Worm (Caenorhabditis elegans) whole organism, young adult: ENCODE results near the gene wht-6.

Experiments
- C17E4.6 ChIP-seq: fragments of 200-800 bp; sonication (Bioruptor generic); IDR thresholded peaks from 2 replicates; pipeline ENCODE4 v1.3.6; 2022; ENCODE audit warnings: missing genetic modification reagents, missing genetic modification characterization, missing compliant biosample characterization
- F22D6.2 ChIP-seq: sonication (generic microtip); optimal IDR thresholded peaks from 2 replicates; lab custom pipeline; 2016; ENCODE audit warnings: mild to moderate bottlenecking, missing genetic modification characterization, missing compliant biosample characterization
- F37B4.10 ChIP-seq: fragments of 200-800 bp; sonication (Bioruptor generic); IDR thresholded peaks from 2 replicates; pipeline ENCODE4 v1.3.6; 2022; ENCODE audit warnings: missing genetic modification characterization, missing compliant biosample characterization
- F57C9.4 ChIP-seq: sonication (generic microtip); optimal IDR thresholded peaks from 2 replicates; lab custom pipeline; 2017; ENCODE audit warnings: mild to moderate bottlenecking, missing genetic modification characterization, missing compliant biosample characterization
- K11D2.4 ChIP-seq: fragments of 200-800 bp; sonication (Bioruptor generic); IDR thresholded peaks from 2 replicates; pipeline ENCODE4 v1.3.6; 2022; ENCODE audit warnings: missing genetic modification reagents, missing genetic modification characterization, missing compliant biosample characterization
- K12H6.12 ChIP-seq: fragments of 200-800 bp; sonication (Bioruptor generic); optimal IDR thresholded peaks from 2 replicates; lab custom pipeline; 2018; ENCODE audit warnings: mild to moderate bottlenecking, missing genetic modification characterization, missing compliant biosample characterization
- T26A5.8 ChIP-seq: sonication (generic microtip); optimal IDR thresholded peaks from 2 replicates; lab custom pipeline; 2016; ENCODE audit warnings: missing genetic modification characterization, missing compliant biosample characterization
- Y53F4B.3 ChIP-seq: fragments of 200-800 bp; sonication (Bioruptor generic); IDR thresholded peaks from 2 replicates; pipeline ENCODE4 v1.3.6; 2022; ENCODE audit warnings: missing genetic modification reagents, missing genetic modification characterization, missing compliant biosample characterization
- Y56A3A.18 ChIP-seq: fragments of 200-800 bp; sonication (Bioruptor generic); IDR thresholded peaks from 2 replicates; pipeline ENCODE4 v1.3.6; 2022; ENCODE audit warnings: missing genetic modification reagents, missing genetic modification characterization, missing compliant biosample characterization
- Y67H2A.10 ChIP-seq: fragments of 200-800 bp; sonication (Bioruptor generic); conservative IDR thresholded peaks from 2 replicates; pipeline ENCODE4 v1.3.6; 2022; ENCODE audit warnings: missing genetic modification reagents, missing genetic modification characterization, missing compliant biosample characterization
- Y79H2A.3 ChIP-seq: fragments of 200-800 bp; sonication (Bioruptor generic); conservative IDR thresholded peaks from 2 replicates; pipeline ENCODE4 v1.3.6; 2022; ENCODE audit warnings: missing genetic modification reagents, missing genetic modification characterization, missing compliant biosample characterization
- akir-1 ChIP-seq: fragments of 200-800 bp; sonication (Bioruptor generic); optimal IDR thresholded peaks from 2 replicates; lab custom pipeline; 2018; ENCODE audit warnings: mild to moderate bottlenecking, missing genetic modification characterization, moderate library complexity, missing compliant biosample characterization
- ama-1 ChIP-seq, 3 experiments: fragments of 150-350 bp in 1 of 3; sonication (generic microtip) in 2 of 3; optimal IDR thresholded peaks; 2 replicates each; lab custom pipeline; 2014 to 2018; ENCODE audit warnings: missing biosample characterization in 2 of 3, missing genetic modification characterization in 2 of 3, missing genetic modification reagents in 2 of 3
- atf-7 ChIP-seq: sonication (generic microtip); optimal IDR thresholded peaks from 2 replicates; lab custom pipeline; 2017; ENCODE audit warnings: mild to moderate bottlenecking, missing genetic modification characterization, missing compliant biosample characterization
- athp-1 ChIP-seq: sonication (generic microtip); optimal IDR thresholded peaks from 2 replicates; lab custom pipeline; 2017; ENCODE audit warnings: mild to moderate bottlenecking, missing genetic modification characterization, missing compliant biosample characterization
- attf-5 ChIP-seq: fragments of 200-800 bp; sonication (Bioruptor generic); optimal IDR thresholded peaks from 2 replicates; lab custom pipeline; 2018; ENCODE audit warnings: mild to moderate bottlenecking, missing genetic modification characterization, missing compliant biosample characterization
- attf-6 ChIP-seq: fragments of 200-800 bp; sonication (Bioruptor generic); IDR thresholded peaks from 2 replicates; pipeline ENCODE4 v1.3.6; 2022; ENCODE audit warnings: missing genetic modification reagents, missing genetic modification characterization, missing compliant biosample characterization
- bed-1 ChIP-seq: fragments of 200-800 bp; sonication (Bioruptor generic); IDR thresholded peaks from 2 replicates; pipeline ENCODE4 v1.3.6; 2022; ENCODE audit warnings: missing genetic modification reagents, missing genetic modification characterization, missing compliant biosample characterization
- ceh-40 ChIP-seq: fragments of 200-800 bp; sonication (Bioruptor generic); IDR thresholded peaks from 2 replicates; pipeline ENCODE4 v1.3.6; 2022; ENCODE audit warnings: missing genetic modification characterization, missing compliant biosample characterization
- ceh-79 ChIP-seq: sonication (generic microtip); optimal IDR thresholded peaks from 2 replicates; lab custom pipeline; 2017; ENCODE audit warnings: mild to moderate bottlenecking, missing genetic modification characterization, missing compliant biosample characterization
- die-1 ChIP-seq: sonication (generic microtip); optimal IDR thresholded peaks from 2 replicates; lab custom pipeline; 2016; ENCODE audit warnings: missing genotype, mild to moderate bottlenecking, missing genetic modification characterization, missing compliant biosample characterization
- dox-1 ChIP-seq: fragments of 200-800 bp; sonication (Bioruptor generic); IDR thresholded peaks from 2 replicates; pipeline ENCODE4 v1.3.6; 2022; ENCODE audit warnings: missing genetic modification reagents, missing genetic modification characterization, missing compliant biosample characterization
- egl-18 ChIP-seq: fragments of 200-800 bp; sonication (Bioruptor generic); IDR thresholded peaks from 2 replicates; pipeline ENCODE4 v1.3.6; 2022; ENCODE audit warnings: missing genetic modification reagents, missing genetic modification characterization, missing compliant biosample characterization
- hmg-1.2 ChIP-seq: fragments of 200-800 bp; sonication (Bioruptor generic); IDR thresholded peaks from 2 replicates; pipeline ENCODE4 v1.3.6; 2022; ENCODE audit warnings: missing genetic modification reagents, missing genetic modification characterization, missing compliant biosample characterization
- lag-1 ChIP-seq: fragments of 200-800 bp; sonication (Bioruptor generic); IDR thresholded peaks from 2 replicates; pipeline ENCODE4 v1.3.6; 2022; ENCODE audit warnings: missing genetic modification reagents, missing genetic modification characterization, missing compliant biosample characterization
- lin-26 ChIP-seq: fragments of 200-800 bp; sonication (Bioruptor generic); IDR thresholded peaks from 2 replicates; pipeline ENCODE4 v1.3.6; 2022; ENCODE audit warnings: missing genetic modification reagents, missing genetic modification characterization, missing compliant biosample characterization
- lir-1 ChIP-seq: fragments of 200-800 bp; sonication (Bioruptor generic); conservative IDR thresholded peaks from 2 replicates; pipeline ENCODE4 v1.3.6; 2022; ENCODE audit warnings: missing genetic modification reagents, missing genetic modification characterization, missing compliant biosample characterization
- lsl-1 ChIP-seq: fragments of 200-800 bp; sonication (Bioruptor generic); optimal IDR thresholded peaks from 2 replicates; lab custom pipeline; 2018; ENCODE audit warnings: mild to moderate bottlenecking, missing genetic modification characterization, moderate library complexity, missing compliant biosample characterization
- madf-10 ChIP-seq: sonication (generic microtip); optimal IDR thresholded peaks from 2 replicates; lab custom pipeline; 2016; ENCODE audit warnings: mild to moderate bottlenecking, missing genetic modification characterization, missing compliant biosample characterization
- madf-3 ChIP-seq: fragments of 200-800 bp; sonication (Bioruptor generic); IDR thresholded peaks from 2 replicates; pipeline ENCODE4 v1.3.6; 2022; ENCODE audit warnings: missing genetic modification reagents, missing genetic modification characterization, missing compliant biosample characterization
- madf-6 ChIP-seq: fragments of 200-800 bp; sonication (Bioruptor generic); IDR thresholded peaks from 2 replicates; pipeline ENCODE4 v1.3.6; 2022; ENCODE audit warnings: missing genetic modification reagents, missing genetic modification characterization, missing compliant biosample characterization
- mcd-1 ChIP-seq: fragments of 200-800 bp; sonication (Bioruptor generic); IDR thresholded peaks from 2 replicates; pipeline ENCODE4 v1.3.6; 2022; ENCODE audit warnings: missing genetic modification reagents, missing genetic modification characterization, missing compliant biosample characterization
- mes-4 ChIP-seq: sonication (generic microtip); optimal IDR thresholded peaks from 2 replicates; lab custom pipeline; 2016; ENCODE audit warnings: missing genotype, missing genetic modification characterization, missing compliant biosample characterization
- nfya-2 ChIP-seq: fragments of 200-800 bp; sonication (Bioruptor generic); IDR thresholded peaks from 2 replicates; pipeline ENCODE4 v1.3.6; 2022; ENCODE audit warnings: missing genetic modification reagents, missing genetic modification characterization, missing compliant biosample characterization
- pbrm-1 ChIP-seq: fragments of 200-800 bp; sonication (Bioruptor generic); IDR thresholded peaks from 2 replicates; pipeline ENCODE4 v1.3.6; 2022; ENCODE audit warnings: missing genetic modification reagents, missing genetic modification characterization, missing compliant biosample characterization
- pha-4 ChIP-seq: fragments of 150-350 bp; sonication (generic microtip); optimal IDR thresholded peaks from 2 replicates; lab custom pipeline; 2014; ENCODE audit warnings: missing biosample characterization, missing genetic modification reagents, missing genetic modification characterization
- rcor-1 ChIP-seq: fragments of 200-800 bp; sonication (Bioruptor generic); IDR thresholded peaks from 2 replicates; pipeline ENCODE4 v1.3.6; 2022; ENCODE audit warnings: missing genetic modification reagents, missing genetic modification characterization, missing compliant biosample characterization
- repo-1 ChIP-seq: sonication (generic microtip); optimal IDR thresholded peaks from 2 replicates; lab custom pipeline; 2017; ENCODE audit warnings: mild to moderate bottlenecking, missing genetic modification characterization, missing compliant biosample characterization
- rpc-1 ChIP-seq, 2 experiments: fragments of 150-350 bp in 1 of 2; sonication (generic microtip) in 1 of 2; optimal IDR thresholded peaks; 2 replicates each; lab custom pipeline; 2014 to 2018; ENCODE audit warnings: missing biosample characterization in 1 of 2, missing genetic modification characterization in 1 of 2, missing genetic modification reagents in 1 of 2, missing genotype in 1 of 2
- sptf-2 ChIP-seq: fragments of 200-800 bp; sonication (Bioruptor generic); optimal IDR thresholded peaks from 2 replicates; lab custom pipeline; 2018; ENCODE audit warnings: mild to moderate bottlenecking, missing genetic modification characterization, missing compliant biosample characterization
- tlf-1 ChIP-seq: fragments of 200-800 bp; sonication (Bioruptor generic); optimal IDR thresholded peaks from 2 replicates; lab custom pipeline; 2018; ENCODE audit warnings: mild to moderate bottlenecking, missing genetic modification characterization, missing compliant biosample characterization
- unc-130 ChIP-seq: sonication (generic microtip); optimal IDR thresholded peaks from 2 replicates; lab custom pipeline; 2016; ENCODE audit warnings: missing genetic modification reagents, missing genetic modification characterization, missing compliant biosample characterization
- ztf-18 ChIP-seq: sonication (generic microtip); optimal IDR thresholded peaks from 2 replicates; lab custom pipeline; 2016; ENCODE audit warnings: missing genotype, mild to moderate bottlenecking, missing genetic modification characterization, missing compliant biosample characterization
- ztf-25 ChIP-seq: fragments of 200-800 bp; sonication (Bioruptor generic); IDR thresholded peaks from 2 replicates; pipeline ENCODE4 v1.3.6; 2022; ENCODE audit warnings: missing genetic modification reagents, missing genetic modification characterization, missing compliant biosample characterization
- ztf-3 ChIP-seq: fragments of 200-800 bp; sonication (Bioruptor generic); optimal IDR thresholded peaks from 2 replicates; lab custom pipeline; 2018; ENCODE audit warnings: mild to moderate bottlenecking, missing genetic modification characterization, missing compliant biosample characterization

Gene wht-6

DNA sequence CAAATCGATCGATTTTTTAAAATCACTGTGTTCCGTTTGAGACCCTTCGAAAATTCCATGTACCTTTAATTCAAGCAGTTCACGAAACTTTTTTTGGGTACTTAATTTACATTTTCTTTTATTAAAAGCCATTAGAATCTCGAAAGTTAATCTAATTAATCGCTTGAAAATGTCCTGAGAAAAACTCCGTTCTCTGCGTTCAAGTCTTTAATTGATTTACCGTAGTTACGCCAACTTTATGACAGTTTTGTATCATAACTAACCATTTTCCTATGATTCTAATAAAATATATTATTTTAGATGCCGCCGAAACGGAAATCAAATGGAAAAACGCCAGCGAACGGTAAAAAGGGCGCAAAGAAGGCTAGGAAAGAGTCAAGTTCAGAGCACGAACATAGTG lies 17.4 kb upstream of the wht-6 start, which contains the start of gene jhdm-1:
Gene jhdm-1 (plus strand): TSS at position 301 of the 400 bp plus-strand sequence.
- no peak for TF ChIP-seq bed-1
- no peak for TF ChIP-seq ztf-3 (GFP tag; lab: Kevin White, UChicago)
- TF ChIP-seq C17E4.6 (GFP tag; lab: Robert Waterston, UW) = no peak
- TF ChIP-seq hmg-1.2 (GFP tag; lab: Robert Waterston, UW) = no peak

DNA sequence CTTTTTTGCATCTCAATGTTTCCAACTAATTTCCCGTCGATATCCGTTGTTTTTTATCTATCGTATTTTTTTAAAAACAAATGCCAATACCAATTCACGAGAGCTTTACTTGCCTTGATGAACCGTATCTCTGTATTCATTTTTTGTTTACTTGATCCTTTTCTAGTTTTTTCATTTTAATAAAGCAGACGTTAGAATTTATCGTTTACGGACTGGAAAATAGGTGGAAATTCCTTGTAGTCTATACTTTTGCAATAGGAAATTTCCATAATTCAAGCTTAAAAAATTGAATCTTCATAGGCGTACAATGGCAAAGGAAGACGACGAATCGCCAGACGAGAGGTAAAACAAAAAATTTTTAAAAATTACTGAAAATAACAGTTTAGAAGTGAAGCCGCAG lies 11.7 kb upstream of the wht-6 start, which contains the start of gene algn-1:
Gene algn-1 (plus strand): TSS at position 301 of the 400 bp plus-strand sequence.
- no peak for TF ChIP-seq rpc-1 (optimal IDR thresholded peaks at IDR 0.05; lab: Kevin White, UChicago)
- TF ChIP-seq rpc-1 (tag; optimal IDR thresholded peaks at IDR 0.05; lab: Kevin White, UChicago) = no peak
- no peak for TF ChIP-seq Y67H2A.10 (GFP tag; lab: Robert Waterston, UW)
- no peak for TF ChIP-seq nfya-2 (GFP tag; lab: Robert Waterston, UW)
- TF ChIP-seq F22D6.2 (tag; lab: Kevin White, UChicago) = no peak
- TF ChIP-seq ceh-40 (GFP tag; lab: Robert Waterston, UW) = no peak
- TF ChIP-seq mcd-1 (GFP tag; lab: Robert Waterston, UW) = no peak
- no peak for TF ChIP-seq ceh-79 (tag; lab: Kevin White, UChicago)
- no peak for TF ChIP-seq lir-1 (GFP tag; lab: Robert Waterston, UW)
- no peak for TF ChIP-seq egl-18 (GFP tag; lab: Robert Waterston, UW)
- TF ChIP-seq lsl-1 (GFP tag; lab: Kevin White, UChicago) = no peak
- TF ChIP-seq attf-6 (GFP tag; lab: Robert Waterston, UW) = no peak
- TF ChIP-seq lin-26 (GFP tag; lab: Robert Waterston, UW) = no peak
- no peak for TF ChIP-seq madf-10 (tag; lab: Kevin White, UChicago)
- no peak for TF ChIP-seq athp-1 (tag; lab: Kevin White, UChicago)
- TF ChIP-seq, all 124 proteins: peak for 0

DNA sequence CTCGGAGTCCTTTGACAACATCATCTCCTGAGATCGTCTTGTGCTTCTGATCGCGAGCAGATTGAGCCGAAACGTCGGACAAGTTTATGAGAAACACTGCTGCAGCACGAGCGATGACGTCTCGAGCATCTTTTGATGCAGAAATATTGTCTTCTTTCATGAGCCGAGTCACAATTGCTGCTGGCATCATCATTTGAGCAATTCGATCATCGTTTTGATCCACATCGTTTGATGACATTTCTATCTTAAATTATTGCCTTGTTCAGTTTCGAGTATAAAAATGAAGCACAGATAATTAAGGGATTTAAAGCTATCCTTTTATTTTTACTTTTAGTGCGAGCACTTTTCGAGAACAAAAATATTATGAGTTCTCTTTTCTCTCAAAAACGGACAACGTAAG lies 8.9 kb upstream of the wht-6 start, which contains the start of gene T26A5.8:
Gene T26A5.8 (minus strand): TSS at position 247 of the 400 bp plus-strand sequence.
- TF ChIP-seq lag-1 (GFP tag; lab: Robert Waterston, UW) (no peak), pbrm-1 (GFP tag; lab: Robert Waterston, UW) (no peak; the same call in 1 of the 2 replicates), ztf-18 (tag; lab: Kevin White, UChicago) (no peak), pha-4 (tag; lab: Kevin White, UChicago) (no peak), Y79H2A.3 (GFP tag; lab: Robert Waterston, UW) (0 out of 2 replicates have a peak, but pooled peaks have one; percentile 45), akir-1 (GFP tag; lab: Kevin White, UChicago) (no peak), madf-3 (peak; percentile 74; the same call in 1 of the 2 replicates), die-1 (tag; lab: Kevin White, UChicago) (peak; percentile 51), rcor-1 (no peak), dox-1 (GFP tag; lab: Robert Waterston, UW) (no peak), unc-130 (GFP tag; lab: Kevin White, UChicago) (peak; percentile 22), K11D2.4 (GFP tag; lab: Robert Waterston, UW) (no peak), Y53F4B.3 (no peak), bed-1 (no peak), madf-6 (GFP tag; lab: Robert Waterston, UW) (peak; percentile 65), F57C9.4 (tag; lab: Kevin White, UChicago) (no peak), ama-1 (optimal IDR thresholded peaks at IDR 0.05; lab: Kevin White, UChicago) (peak; percentile 10), ama-1 (GFP tag; optimal IDR thresholded peaks at IDR 0.05; lab: Kevin White, UChicago) (peak in 1 of 2 experiments; percentile 33), ztf-25 (GFP tag; lab: Robert Waterston, UW) (no peak), tlf-1 (GFP tag; lab: Kevin White, UChicago) (peak; percentile 11), F22D6.2 (tag; lab: Kevin White, UChicago) (no peak), repo-1 (peak; percentile 44), K12H6.12 (tag; lab: Kevin White, UChicago) (no peak), sptf-2 (GFP tag; lab: Kevin White, UChicago) (no peak), atf-7 (tag; lab: Kevin White, UChicago) (peak; percentile 33), mes-4 (no peak), rpc-1 (optimal IDR thresholded peaks at IDR 0.05; lab: Kevin White, UChicago) (no peak), rpc-1 (tag; optimal IDR thresholded peaks at IDR 0.05; lab: Kevin White, UChicago) (no peak), F37B4.10 (GFP tag; lab: Robert Waterston, UW) (no peak), Y56A3A.18 (GFP tag; lab: Robert Waterston, UW) (peak; percentile 36; the same call in 1 of the 2 replicates), T26A5.8 (tag; lab: Kevin White, UChicago) (no peak), attf-5 (no peak), ceh-79 (tag; lab: Kevin White, UChicago) (no peak)
